Worm (Caenorhabditis elegans) whole organism, late embryonic: ENCODE data around the gene sru-2.

ENCODE experiments used
- C08G9.2 ChIP-seq: sonication (generic microtip); optimal IDR thresholded peaks from 2 replicates; lab custom pipeline; 2016; ENCODE audit warnings: mild to moderate bottlenecking, missing genetic modification characterization, moderate library complexity, missing compliant biosample characterization
- K02D7.2 ChIP-seq: sonication (generic microtip); optimal IDR thresholded peaks from 2 replicates; lab custom pipeline; 2017; ENCODE audit warnings: mild to moderate bottlenecking, missing genetic modification characterization, missing compliant biosample characterization
- T23F11.4 ChIP-seq: fragments of 200-800 bp; sonication (Bioruptor generic); optimal IDR thresholded peaks from 2 replicates; lab custom pipeline; 2018; ENCODE audit warnings: mild to moderate bottlenecking, missing genetic modification characterization, missing compliant biosample characterization
- Y22D7AL.16 ChIP-seq: sonication (generic microtip); optimal IDR thresholded peaks from 2 replicates; lab custom pipeline; 2016; ENCODE audit warnings: missing genetic modification characterization, missing compliant biosample characterization
- ahr-1 ChIP-seq: sonication (generic microtip); optimal IDR thresholded peaks from 2 replicates; lab custom pipeline; 2016; ENCODE audit warnings: missing genetic modification characterization, missing compliant biosample characterization
- ama-1 ChIP-seq: fragments of 150-350 bp; optimal IDR thresholded peaks from 2 replicates; lab custom pipeline; 2014
- ceh-14 ChIP-seq: sonication (generic microtip); optimal IDR thresholded peaks from 2 replicates; lab custom pipeline; 2016; ENCODE audit warnings: missing genotype, missing genetic modification characterization, missing compliant biosample characterization
- ceh-18 ChIP-seq: sonication (generic microtip); optimal IDR thresholded peaks from 2 replicates; lab custom pipeline; 2016; ENCODE audit warnings: missing genetic modification characterization, missing compliant biosample characterization
- ceh-19 ChIP-seq: fragments of 200-800 bp; sonication (Bioruptor generic); optimal IDR thresholded peaks from 2 replicates; lab custom pipeline; 2018; ENCODE audit warnings: mild to moderate bottlenecking, missing genetic modification characterization, missing compliant biosample characterization
- ceh-2 ChIP-seq: sonication (generic microtip); optimal IDR thresholded peaks from 2 replicates; lab custom pipeline; 2016; ENCODE audit warnings: missing genotype, missing genetic modification characterization, missing compliant biosample characterization
- ceh-22 ChIP-seq: sonication (generic microtip); optimal IDR thresholded peaks from 2 replicates; lab custom pipeline; 2017; ENCODE audit warnings: missing biosample characterization, missing genetic modification characterization
- ceh-30 ChIP-seq: fragments of 150-350 bp; optimal IDR thresholded peaks from 2 replicates; lab custom pipeline; 2014; ENCODE audit warnings: missing biosample characterization, missing genetic modification characterization
- ceh-31 ChIP-seq: sonication (generic microtip); optimal IDR thresholded peaks from 2 replicates; lab custom pipeline; 2016; ENCODE audit warnings: missing genetic modification characterization, missing compliant biosample characterization
- ceh-34 ChIP-seq: sonication (generic microtip); optimal IDR thresholded peaks from 2 replicates; lab custom pipeline; 2016; ENCODE audit warnings: mild to moderate bottlenecking, missing genetic modification characterization, missing compliant biosample characterization
- ceh-6 ChIP-seq: fragments of 200-800 bp; sonication (Bioruptor generic); optimal IDR thresholded peaks from 2 replicates; lab custom pipeline; 2018; ENCODE audit warnings: mild to moderate bottlenecking, missing genetic modification characterization, missing compliant biosample characterization
- dmd-4 ChIP-seq: sonication (generic microtip); optimal IDR thresholded peaks from 2 replicates; lab custom pipeline; 2016; ENCODE audit warnings: borderline replicate concordance, missing genetic modification characterization, missing compliant biosample characterization
- dve-1 ChIP-seq: sonication (generic microtip); optimal IDR thresholded peaks from 2 replicates; lab custom pipeline; 2017; ENCODE audit warnings: antibody characterized with exemption, mild to moderate bottlenecking, missing genetic modification characterization, missing compliant biosample characterization
- elt-2 ChIP-seq: sonication (generic microtip); optimal IDR thresholded peaks from 2 replicates; lab custom pipeline; 2016; ENCODE audit warnings: missing genetic modification reagents, missing genetic modification characterization, missing compliant biosample characterization
- ets-4 ChIP-seq: sonication (generic microtip); optimal IDR thresholded peaks from 2 replicates; lab custom pipeline; 2016; ENCODE audit warnings: missing genetic modification characterization, missing compliant biosample characterization
- eyg-1 ChIP-seq: sonication (generic microtip); optimal IDR thresholded peaks from 2 replicates; lab custom pipeline; 2016; ENCODE audit warnings: missing genotype, missing genetic modification characterization, missing compliant biosample characterization
- fax-1 ChIP-seq: sonication (generic microtip); optimal IDR thresholded peaks from 2 replicates; lab custom pipeline; 2016; ENCODE audit warnings: missing genotype, missing genetic modification characterization, missing compliant biosample characterization
- fkh-10 ChIP-seq: fragments of 150-350 bp; optimal IDR thresholded peaks from 2 replicates; lab custom pipeline; 2014; ENCODE audit warnings: missing biosample characterization, missing genetic modification reagents, missing genetic modification characterization
- gmeb-2 ChIP-seq: sonication (generic microtip); optimal IDR thresholded peaks from 2 replicates; lab custom pipeline; 2016; ENCODE audit warnings: missing genetic modification characterization, inconsistent platforms, missing compliant biosample characterization
- hlh-15 ChIP-seq: sonication (generic microtip); optimal IDR thresholded peaks from 2 replicates; lab custom pipeline; 2016; ENCODE audit warnings: missing genetic modification characterization, missing compliant biosample characterization
- hlh-30 ChIP-seq: sonication (generic microtip); optimal IDR thresholded peaks from 2 replicates; lab custom pipeline; 2017; ENCODE audit warnings: antibody characterized with exemption, missing genetic modification characterization, missing compliant biosample characterization; ENCODE audit not compliant: insufficient read depth
- hlh-8 ChIP-seq: sonication (generic microtip); optimal IDR thresholded peaks from 2 replicates; lab custom pipeline; 2016; ENCODE audit warnings: missing genotype, missing genetic modification characterization, missing compliant biosample characterization
- lim-6 ChIP-seq: sonication (generic microtip); optimal IDR thresholded peaks from 2 replicates; lab custom pipeline; 2016; ENCODE audit warnings: missing genetic modification characterization, missing compliant biosample characterization
- madf-2 ChIP-seq: sonication (generic microtip); optimal IDR thresholded peaks from 2 replicates; lab custom pipeline; 2017; ENCODE audit warnings: missing genetic modification characterization, missing compliant biosample characterization
- mec-3 ChIP-seq: sonication (generic microtip); optimal IDR thresholded peaks from 2 replicates; lab custom pipeline; 2016; ENCODE audit warnings: borderline replicate concordance, missing genetic modification characterization, missing compliant biosample characterization
- nfya-1 ChIP-seq: sonication (generic microtip); optimal IDR thresholded peaks from 2 replicates; lab custom pipeline; 2017; ENCODE audit warnings: missing genetic modification characterization, mild to moderate bottlenecking, missing compliant biosample characterization, antibody characterized with exemption, moderate library complexity
- npax-4 ChIP-seq: sonication (generic microtip); optimal IDR thresholded peaks from 2 replicates; lab custom pipeline; 2016; ENCODE audit warnings: missing genetic modification characterization, missing compliant biosample characterization
- pax-1 ChIP-seq: fragments of 150-350 bp; optimal IDR thresholded peaks from 2 replicates; lab custom pipeline; 2014; ENCODE audit warnings: missing biosample characterization, missing genetic modification characterization
- pha-2 ChIP-seq: sonication (generic microtip); optimal IDR thresholded peaks from 2 replicates; lab custom pipeline; 2017; ENCODE audit warnings: mild to moderate bottlenecking, missing genetic modification characterization, missing compliant biosample characterization
- pha-4 ChIP-seq: fragments of 150-350 bp; optimal IDR thresholded peaks from 2 replicates; lab custom pipeline; 2018; ENCODE audit warnings: missing biosample characterization, missing genetic modification reagents, missing genetic modification characterization
- pqm-1 ChIP-seq: sonication (generic microtip); optimal IDR thresholded peaks from 2 replicates; lab custom pipeline; 2016; ENCODE audit warnings: missing genetic modification characterization, missing compliant biosample characterization
- pros-1 ChIP-seq: fragments of 150-350 bp; optimal IDR thresholded peaks from 2 replicates; lab custom pipeline; 2014; ENCODE audit warnings: missing biosample characterization, missing genetic modification reagents, missing genetic modification characterization
- rnt-1 ChIP-seq: sonication (generic microtip); optimal IDR thresholded peaks from 2 replicates; lab custom pipeline; 2016; ENCODE audit warnings: missing genetic modification characterization, missing compliant biosample characterization
- sdc-2 ChIP-seq: sonication (generic microtip); optimal IDR thresholded peaks from 2 replicates; lab custom pipeline; 2016; ENCODE audit warnings: missing genotype, missing genetic modification characterization, missing compliant biosample characterization
- sox-2 ChIP-seq: fragments of 200-800 bp; sonication (Bioruptor generic); IDR thresholded peaks from 2 replicates; pipeline ENCODE4 v1.3.6; 2022; ENCODE audit warnings: missing genetic modification reagents, missing genetic modification characterization, missing compliant biosample characterization
- sox-4 ChIP-seq: sonication (generic microtip); optimal IDR thresholded peaks from 2 replicates; lab custom pipeline; 2017; ENCODE audit warnings: mild to moderate bottlenecking, missing genetic modification characterization, inconsistent platforms, missing compliant biosample characterization
- syd-9 ChIP-seq: sonication (generic microtip); optimal IDR thresholded peaks from 2 replicates; lab custom pipeline; 2016; ENCODE audit warnings: mild to moderate bottlenecking, missing genetic modification characterization, moderate library complexity, missing compliant biosample characterization
- tbx-2 ChIP-seq: sonication (generic microtip); optimal IDR thresholded peaks from 2 replicates; lab custom pipeline; 2016; ENCODE audit warnings: missing genetic modification characterization, missing compliant biosample characterization
- tbx-7 ChIP-seq: sonication (generic microtip); optimal IDR thresholded peaks from 2 replicates; lab custom pipeline; 2016; ENCODE audit warnings: missing genotype, missing genetic modification characterization, missing compliant biosample characterization
- ttx-3 ChIP-seq: sonication (generic microtip); optimal IDR thresholded peaks from 2 replicates; lab custom pipeline; 2016; ENCODE audit warnings: missing genetic modification reagents, missing genetic modification characterization, missing compliant biosample characterization
- unc-3 ChIP-seq, 2 experiments: fragments of 200-800 bp in 1 of 2; sonication (Bioruptor generic) in 1 of 2; sonication (generic microtip) in 1 of 2; conservative IDR thresholded peaks in 1 of 2; optimal IDR thresholded peaks in 1 of 2; 2 replicates each; pipeline versions ENCODE4 v1.3.6 to Lab custom; 2016 to 2022; ENCODE audit warnings: missing compliant biosample characterization in 2 of 2, missing genetic modification characterization in 2 of 2, missing genetic modification reagents in 1 of 2
- unc-42 ChIP-seq: sonication (generic microtip); optimal IDR thresholded peaks from 2 replicates; lab custom pipeline; 2016; ENCODE audit warnings: missing genotype, missing genetic modification characterization, missing compliant biosample characterization
- unc-55 ChIP-seq: sonication (generic microtip); optimal IDR thresholded peaks from 2 replicates; lab custom pipeline; 2017; ENCODE audit warnings: missing biosample characterization, missing genetic modification reagents, missing genetic modification characterization
- ztf-16 ChIP-seq: sonication (generic microtip); optimal IDR thresholded peaks from 2 replicates; lab custom pipeline; 2017; ENCODE audit warnings: missing genetic modification characterization, missing compliant biosample characterization

sru-2 gene

DNA sequence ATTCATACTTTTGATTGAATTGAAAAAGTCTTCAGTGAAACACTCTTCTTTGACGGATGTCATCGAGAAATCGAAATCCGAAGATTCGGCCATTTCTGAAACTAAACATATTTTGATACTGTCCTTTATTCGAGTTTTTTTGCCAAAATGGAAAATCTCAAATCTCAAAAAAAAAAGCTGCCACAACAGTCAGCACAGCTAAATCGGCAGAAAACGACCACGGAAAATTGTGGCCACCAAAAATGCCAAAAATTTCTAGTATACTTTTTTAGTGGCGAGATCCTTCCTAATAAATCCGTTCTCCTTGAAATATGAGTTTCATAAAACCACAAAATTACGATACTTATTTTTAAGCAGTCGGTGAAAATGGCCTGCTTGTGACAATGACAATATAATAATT is 42.1 kb upstream of the sru-2 start, which contains the start of gene F38E11.9:
F38E11.9 (minus strand) TSS at position 101 of the 400 bp plus-strand sequence.
- TF ChIP-seq ahr-1 (tag; lab: Kevin White, UChicago) (no peak), dmd-4 (tag; lab: Kevin White, UChicago) (no peak), ceh-22 (tag; lab: Kevin White, UChicago) (no peak), hlh-15 (tag; lab: Kevin White, UChicago) (no peak), lim-6 (tag; lab: Kevin White, UChicago) (no peak), eyg-1 (no peak), T23F11.4 (GFP tag; lab: Kevin White, UChicago) (no peak), sox-2 (no peak), elt-2 (tag; lab: Kevin White, UChicago) (no peak), ets-4 (tag; lab: Kevin White, UChicago) (no peak), hlh-8 (tag; lab: Kevin White, UChicago) (no peak), sox-4 (no peak), ztf-16 (no peak), Y22D7AL.16 (tag; lab: Kevin White, UChicago) (no peak), tbx-7 (tag; lab: Kevin White, UChicago) (no peak), pqm-1 (no peak)

DNA sequence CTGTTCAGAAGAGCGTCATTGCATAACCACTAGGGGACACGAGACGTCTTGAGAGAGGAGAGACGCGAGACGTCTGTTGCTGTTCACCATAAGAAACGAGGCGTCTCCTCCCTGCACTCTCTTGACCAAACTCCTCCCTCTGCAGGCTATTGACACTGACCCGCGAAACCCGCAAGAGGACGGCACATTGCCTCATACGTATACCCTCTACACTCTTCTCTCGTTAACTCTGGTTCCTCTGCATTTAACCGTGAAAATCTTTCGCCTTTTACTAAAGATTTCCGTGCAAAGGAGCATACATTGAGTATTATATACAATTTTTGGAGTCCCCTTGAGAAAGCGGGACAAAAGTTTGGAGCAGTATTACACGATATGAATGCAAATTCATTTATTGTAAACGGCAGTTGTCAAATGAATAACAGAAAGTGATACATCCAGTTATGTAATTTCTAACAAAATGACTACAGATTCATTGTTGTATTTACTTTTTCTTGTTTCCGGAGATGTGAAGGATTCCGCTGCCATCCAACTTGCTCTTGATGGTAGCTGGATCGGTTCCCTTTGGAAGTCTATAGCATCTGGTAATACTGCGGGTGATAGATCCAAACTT is 41.5 kb upstream of the sru-2 start:
- TF ChIP-seq T23F11.4 (GFP tag; lab: Kevin White, UChicago) (no peak), Y22D7AL.16 (tag; lab: Kevin White, UChicago) (no peak), sox-2 (peak; percentile 33; the same call in 1 of the 2 replicates), eyg-1 (no peak), ceh-31 (tag; lab: Kevin White, UChicago) (peak; percentile 86), ceh-14 (tag; lab: Kevin White, UChicago) (peak; percentile 50), K02D7.2 (tag; lab: Kevin White, UChicago) (no peak), ceh-19 (peak; percentile 36), ceh-34 (tag; lab: Kevin White, UChicago) (peak; percentile 82), unc-55 (GFP tag; lab: Kevin White, UChicago) (peak; percentile 50), ama-1 (peak; percentile 97), dmd-4 (tag; lab: Kevin White, UChicago) (no peak), C08G9.2 (tag; lab: Kevin White, UChicago) (peak; percentile 6), pqm-1 (no peak), tbx-2 (tag; lab: Kevin White, UChicago) (peak; percentile 87), sdc-2 (peak; percentile 37), nfya-1 (tag; lab: Kevin White, UChicago) (peak; percentile 83), ztf-16 (peak; percentile 40), sox-4 (no peak), syd-9 (peak; percentile 59), fax-1 (tag; lab: Kevin White, UChicago) (no peak), gmeb-2 (no peak), ceh-6 (GFP tag; lab: Kevin White, UChicago) (no peak), ceh-2 (tag; lab: Kevin White, UChicago) (peak; percentile 41), ttx-3 (tag; lab: Kevin White, UChicago) (peak; percentile 21), ceh-30 (tag; lab: Kevin White, UChicago) (peak; percentile 61), fkh-10 (GFP tag; lab: Kevin White, UChicago) (no peak), madf-2 (tag; lab: Kevin White, UChicago) (peak; percentile 7), ets-4 (tag; lab: Kevin White, UChicago) (peak; percentile 61), ceh-18 (tag; lab: Kevin White, UChicago) (peak; percentile 77), pros-1 (peak; percentile 61), npax-4 (tag; lab: Kevin White, UChicago) (no peak), rnt-1 (tag; lab: Kevin White, UChicago) (peak; percentile 67), pha-2 (tag; lab: Kevin White, UChicago) (peak; percentile 7), ceh-22 (tag; lab: Kevin White, UChicago) (peak; percentile 16), unc-42 (peak; percentile 79), unc-3 (GFP tag; conservative IDR thresholded peaks at IDR 0.05; lab: Robert Waterston, UW) (no peak), unc-3 (tag; optimal IDR thresholded peaks at IDR 0.05; lab: Kevin White, UChicago) (no peak), dve-1 (tag; lab: Kevin White, UChicago) (peak; percentile 52), mec-3 (no peak), hlh-30 (tag; lab: Kevin White, UChicago) (peak; percentile 80), pha-4 (tag; lab: Kevin White, UChicago) (no peak), hlh-15 (tag; lab: Kevin White, UChicago) (no peak), ahr-1 (tag; lab: Kevin White, UChicago) (no peak), pax-1 (tag; lab: Kevin White, UChicago) (peak; percentile 59)
